Worm (Caenorhabditis elegans) whole organism, L4 larva: ENCODE results near the gene hmg-1.1.

Source experiments
- F10B5.3 ChIP-seq: sonication (generic microtip); optimal IDR thresholded peaks from 2 replicates; lab custom pipeline; 2016; ENCODE audit warnings: mild to moderate bottlenecking, missing genetic modification characterization, missing compliant biosample characterization
- F26F4.8 ChIP-seq: fragments of 200-800 bp; sonication (Bioruptor generic); conservative IDR thresholded peaks from 2 replicates; pipeline ENCODE4 v1.3.6; 2022; ENCODE audit warnings: missing genetic modification characterization, missing compliant biosample characterization
- R02D3.7 ChIP-seq: fragments of 150-350 bp; sonication (generic microtip); optimal IDR thresholded peaks from 3 replicates; lab custom pipeline; 2014; ENCODE audit warnings: missing biosample characterization, missing genetic modification characterization
- T26A8.4 ChIP-seq: fragments of 200-800 bp; sonication (Bioruptor generic); IDR thresholded peaks from 2 replicates; pipeline ENCODE4 v1.3.6; 2022; ENCODE audit warnings: missing genetic modification characterization, missing compliant biosample characterization
- Y48G9A.11 ChIP-seq: fragments of 200-800 bp; sonication (Bioruptor generic); IDR thresholded peaks from 2 replicates; pipeline ENCODE4 v1.3.6; 2022; ENCODE audit warnings: missing genetic modification reagents, missing genetic modification characterization, missing compliant biosample characterization
- Y75B8A.6 ChIP-seq: fragments of 200-800 bp; sonication (Bioruptor generic); IDR thresholded peaks from 2 replicates; pipeline ENCODE4 v1.3.6; 2022; ENCODE audit warnings: missing genetic modification reagents, missing genetic modification characterization, missing compliant biosample characterization
- ZK546.5 ChIP-seq, 2 experiments: sonication (generic microtip); optimal IDR thresholded peaks; 2 replicates each; lab custom pipeline; 2017; ENCODE audit warnings: missing biosample characterization in 2 of 2, missing genetic modification characterization in 2 of 2
- aha-1 ChIP-seq: fragments of 150-350 bp; peaks from one replicate; lab custom pipeline; 2014; ENCODE audit warnings: missing biosample characterization, missing genetic modification characterization
- aly-2 ChIP-seq: sonication (generic microtip); optimal IDR thresholded peaks from 2 replicates; lab custom pipeline; 2018; ENCODE audit warnings: missing biosample characterization, missing genetic modification characterization
- ceh-44 ChIP-seq: fragments of 200-800 bp; sonication (Bioruptor generic); IDR thresholded peaks from 2 replicates; pipeline ENCODE4 v1.3.6; 2022; ENCODE audit warnings: missing genetic modification reagents, missing genetic modification characterization, missing compliant biosample characterization
- ctbp-1 ChIP-seq: fragments of 200-800 bp; sonication (Bioruptor generic); IDR thresholded peaks from 2 replicates; pipeline ENCODE4 v1.3.6; 2022; ENCODE audit warnings: missing genetic modification reagents, missing genetic modification characterization, missing compliant biosample characterization
- daf-16 ChIP-seq, 3 experiments: sonication (generic microtip); optimal IDR thresholded peaks; 2 replicates each; lab custom pipeline; 2016 to 2017; ENCODE audit warnings: missing genetic modification characterization in 3 of 3, missing genetic modification reagents in 3 of 3, mild to moderate bottlenecking in 2 of 3, missing compliant biosample characterization in 2 of 3, missing biosample characterization in 1 of 3, moderate library complexity in 1 of 3
- dmd-9 ChIP-seq: fragments of 200-800 bp; sonication (Bioruptor generic); IDR thresholded peaks from 2 replicates; pipeline ENCODE4 v1.3.6; 2022; ENCODE audit warnings: missing genetic modification reagents, missing genetic modification characterization, missing compliant biosample characterization
- duxl-1 ChIP-seq: sonication (generic microtip); optimal IDR thresholded peaks from 2 replicates; lab custom pipeline; 2016; ENCODE audit warnings: mild to moderate bottlenecking, missing genetic modification characterization, moderate library complexity, missing compliant biosample characterization; ENCODE audit not compliant: poor library complexity
- dve-1 ChIP-seq: sonication (generic microtip); optimal IDR thresholded peaks from 2 replicates; lab custom pipeline; 2017; ENCODE audit warnings: antibody characterized with exemption, mild to moderate bottlenecking, missing genetic modification characterization, missing compliant biosample characterization; ENCODE audit not compliant: insufficient read depth
- egl-27 ChIP-seq: sonication (generic microtip); optimal IDR thresholded peaks from 3 replicates; lab custom pipeline; 2017; ENCODE audit warnings: missing biosample characterization, missing genetic modification reagents, missing genetic modification characterization
- gei-8 ChIP-seq: fragments of 200-800 bp; sonication (Bioruptor generic); optimal IDR thresholded peaks from 2 replicates; lab custom pipeline; 2018; ENCODE audit warnings: mild to moderate bottlenecking, missing genetic modification characterization, missing compliant biosample characterization
- hif-1 ChIP-seq, 2 experiments: sonication (generic microtip); optimal IDR thresholded peaks; 2 replicates each; lab custom pipeline; 2016 to 2017; ENCODE audit warnings: missing compliant biosample characterization in 2 of 2, missing genetic modification characterization in 2 of 2, missing genetic modification reagents in 2 of 2, missing genotype in 2 of 2, mild to moderate bottlenecking in 1 of 2
- lin-29 ChIP-seq: fragments of 200-800 bp; sonication (Bioruptor generic); IDR thresholded peaks from 2 replicates; pipeline ENCODE4 v1.3.6; 2022; ENCODE audit warnings: missing genetic modification reagents, missing genetic modification characterization, missing compliant biosample characterization
- lin-38 ChIP-seq: fragments of 200-800 bp; sonication (Bioruptor generic); IDR thresholded peaks from 2 replicates; pipeline ENCODE4 v1.3.6; 2022; ENCODE audit warnings: missing genetic modification reagents, missing genetic modification characterization, missing compliant biosample characterization
- lin-39 ChIP-seq: fragments of 150-350 bp; optimal IDR thresholded peaks from 2 replicates; lab custom pipeline; 2014; ENCODE audit warnings: missing biosample characterization, missing genetic modification reagents, missing genetic modification characterization
- madf-5 ChIP-seq, 2 experiments: fragments of 200-800 bp; sonication (Bioruptor generic); IDR thresholded peaks; 2 replicates each; pipeline ENCODE4 v1.3.6; 2022; ENCODE audit warnings: missing compliant biosample characterization in 2 of 2, missing genetic modification characterization in 2 of 2
- mdl-1 ChIP-seq, 2 experiments: fragments of 150-350 bp in 1 of 2; sonication (generic microtip) in 1 of 2; optimal IDR thresholded peaks; 2 replicates each; lab custom pipeline; 2014 to 2017; ENCODE audit warnings: missing biosample characterization in 2 of 2, missing genetic modification characterization in 2 of 2
- mes-2 ChIP-seq: sonication (generic microtip); optimal IDR thresholded peaks from 2 replicates; lab custom pipeline; 2016; ENCODE audit warnings: missing genotype, mild to moderate bottlenecking, missing genetic modification characterization, missing compliant biosample characterization; ENCODE audit not compliant: poor library complexity, severe bottlenecking
- mxl-2 ChIP-seq: fragments of 200-800 bp; sonication (Bioruptor generic); conservative IDR thresholded peaks from 2 replicates; pipeline ENCODE4 v1.3.6; 2022; ENCODE audit warnings: missing genetic modification reagents, missing genetic modification characterization, missing compliant biosample characterization
- mxl-3 ChIP-seq: fragments of 200-800 bp; sonication (Bioruptor generic); optimal IDR thresholded peaks from 2 replicates; lab custom pipeline; 2018; ENCODE audit warnings: mild to moderate bottlenecking, missing genetic modification characterization, missing compliant biosample characterization
- nhr-102 ChIP-seq: sonication (generic microtip); optimal IDR thresholded peaks from 2 replicates; lab custom pipeline; 2016; ENCODE audit warnings: mild to moderate bottlenecking, missing genetic modification characterization, moderate library complexity, missing compliant biosample characterization
- nhr-11 ChIP-seq: fragments of 150-350 bp; optimal IDR thresholded peaks from 2 replicates; lab custom pipeline; 2014; ENCODE audit warnings: missing biosample characterization, missing genetic modification characterization
- nhr-111 ChIP-seq: fragments of 200-800 bp; sonication (Bioruptor generic); optimal IDR thresholded peaks from 2 replicates; lab custom pipeline; 2018; ENCODE audit warnings: mild to moderate bottlenecking, missing genetic modification characterization, missing compliant biosample characterization
- nhr-237 ChIP-seq: sonication (generic microtip); optimal IDR thresholded peaks from 2 replicates; lab custom pipeline; 2017; ENCODE audit warnings: missing biosample characterization, missing genetic modification characterization
- nhr-25 ChIP-seq: sonication (generic microtip); optimal IDR thresholded peaks from 2 replicates; lab custom pipeline; 2017; ENCODE audit warnings: missing genetic modification characterization, mild to moderate bottlenecking, missing compliant biosample characterization, antibody characterized with exemption, moderate library complexity, borderline replicate concordance; ENCODE audit not compliant: insufficient read depth
- nhr-42 ChIP-seq: fragments of 200-800 bp; sonication (Bioruptor generic); IDR thresholded peaks from 2 replicates; pipeline ENCODE4 v1.3.6; 2022; ENCODE audit warnings: missing genetic modification characterization, missing compliant biosample characterization
- nhr-48 ChIP-seq: sonication (generic microtip); optimal IDR thresholded peaks from 2 replicates; lab custom pipeline; 2016; ENCODE audit warnings: mild to moderate bottlenecking, missing genetic modification characterization, missing compliant biosample characterization
- php-3 ChIP-seq: fragments of 200-800 bp; sonication (Bioruptor generic); IDR thresholded peaks from 2 replicates; pipeline ENCODE4 v1.3.6; 2022; ENCODE audit warnings: missing genetic modification reagents, missing genetic modification characterization, missing compliant biosample characterization
- unc-39 ChIP-seq: sonication (generic microtip); optimal IDR thresholded peaks from 2 replicates; lab custom pipeline; 2017; ENCODE audit warnings: missing biosample characterization, missing genetic modification characterization
- zfp-3 ChIP-seq: fragments of 200-800 bp; sonication (Bioruptor generic); conservative IDR thresholded peaks from 2 replicates; pipeline ENCODE4 v1.3.6; 2022; ENCODE audit warnings: missing genetic modification reagents, missing genetic modification characterization, missing compliant biosample characterization
- zip-2 ChIP-seq: fragments of 150-350 bp; optimal IDR thresholded peaks from 2 replicates; lab custom pipeline; 2014; ENCODE audit warnings: missing biosample characterization, missing genetic modification characterization

The hmg-1.1 gene

ce11 chrII:14251400-14251940 lies 975 bp downstream of the hmg-1.1 start (continued):
- TF ChIP-seq daf-16 (GFP tag; optimal IDR thresholded peaks at IDR 0.05; lab: Kevin White, UChicago) (peak; percentile 65 to 73), daf-16 (tag; optimal IDR thresholded peaks at IDR 0.05; lab: Kevin White, UChicago) (peak; percentile 56), zfp-3 (GFP tag; lab: Robert Waterston, UW) (peak; percentile 92), lin-38 (GFP tag; lab: Robert Waterston, UW) (peak; percentile 85), nhr-11 (tag; lab: Kevin White, UChicago) (peak; percentile 31), T26A8.4 (GFP tag; lab: Robert Waterston, UW) (peak; percentile 93), Y48G9A.11 (GFP tag; lab: Robert Waterston, UW) (0 out of 2 replicates have a peak, but pooled peaks have one; percentile 50), nhr-25 (tag; lab: Kevin White, UChicago) (peak; percentile 77), F10B5.3 (peak; percentile 84), mes-2 (tag; lab: Kevin White, UChicago) (peak; percentile 88), nhr-48 (tag; lab: Kevin White, UChicago) (peak; percentile 94), Y75B8A.6 (peak; percentile 68), lin-29 (GFP tag; lab: Robert Waterston, UW) (peak; percentile 85), php-3 (peak; percentile 60; the same call in 1 of the 2 replicates), dmd-9 (GFP tag; lab: Robert Waterston, UW) (no peak), ctbp-1 (peak; percentile 80), nhr-237 (tag; lab: Kevin White, UChicago) (peak; percentile 47), mxl-2 (0 out of 2 replicates have a peak, but pooled peaks have one; percentile 18), duxl-1 (tag; lab: Kevin White, UChicago) (peak; percentile 79), ceh-44 (GFP tag; lab: Robert Waterston, UW) (no peak)

DNA sequence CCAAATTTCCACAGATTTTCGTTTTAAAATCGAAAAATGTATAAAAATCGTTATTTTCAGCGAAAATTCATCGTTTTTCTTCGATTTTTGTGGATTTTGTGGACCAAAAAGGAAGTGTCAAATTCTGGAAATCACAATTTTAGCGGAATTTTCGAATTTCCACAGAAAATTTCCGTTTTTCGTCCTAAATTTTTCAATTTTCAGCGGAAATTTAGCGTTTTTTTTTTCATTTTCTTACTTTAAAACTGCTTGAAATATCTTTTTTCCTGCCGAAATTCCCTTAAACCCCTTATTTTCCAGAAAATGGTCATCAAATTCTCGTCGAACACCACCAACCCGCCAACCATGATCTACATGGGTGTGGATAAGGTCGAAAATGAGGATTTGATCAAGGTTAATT lies 1.6 kb downstream of the hmg-1.1 start, which contains the start of gene Y54G11A.2:
Gene Y54G11A.2, plus strand, starts transcription at position 301 of the 400 bp plus-strand sequence.
- no peak for TF ChIP-seq mdl-1 (tag; optimal IDR thresholded peaks at IDR 0.05; lab: Kevin White, UChicago)
- no peak for TF ChIP-seq ZK546.5 (tag; optimal IDR thresholded peaks at IDR 0.05; lab: Kevin White, UChicago)
- TF ChIP-seq lin-39 = no peak
- TF ChIP-seq aly-2 (tag; lab: Kevin White, UChicago) = no peak
- no peak for TF ChIP-seq aha-1 (tag; lab: Kevin White, UChicago)
- TF ChIP-seq gei-8 (GFP tag; lab: Kevin White, UChicago) = no peak

- TF ChIP-seq zip-2 (tag; lab: Kevin White, UChicago) = no peak
- no peak for TF ChIP-seq nhr-111
- no peak for TF ChIP-seq egl-27 (tag; lab: Kevin White, UChicago)
- TF ChIP-seq dve-1 (tag; lab: Kevin White, UChicago) = no peak
- peak; percentile 14 for TF ChIP-seq gei-8 (GFP tag; lab: Kevin White, UChicago)
- TF ChIP-seq nhr-48 (tag; lab: Kevin White, UChicago) = no peak
- TF ChIP-seq dmd-9 (GFP tag; lab: Robert Waterston, UW) = no peak
- no peak for TF ChIP-seq hif-1 (tag; optimal IDR thresholded peaks at IDR 0.05; lab: Kevin White, UChicago)
- TF ChIP-seq nhr-102 (tag; lab: Kevin White, UChicago) = no peak
- no peak for TF ChIP-seq unc-39 (tag; lab: Kevin White, UChicago)
- no peak for TF ChIP-seq ctbp-1
- no peak for TF ChIP-seq R02D3.7 (tag; lab: Kevin White, UChicago)
- TF ChIP-seq madf-5 (GFP tag; IDR thresholded peaks at IDR 0.05; lab: Robert Waterston, UW) = no peak
- no peak for TF ChIP-seq F26F4.8 (GFP tag; lab: Robert Waterston, UW)
- no peak for TF ChIP-seq mxl-3
- peak; percentile 41; the same call in 1 of the 2 replicates for TF ChIP-seq nhr-42
These were observed 5.4 kb downstream of the hmg-1.1 start for ce11 chrII:14255850-14256249.
